Fruit fly (Drosophila melanogaster) whole organism, embryonic: ENCODE measurements around the gene CG33124.
A peak's percentile ranks its signal among the peaks of the same experiment; 100 is the strongest.

Experiments used
- ATbp ChIP-seq: fragments of 200-800 bp; sonication (Bioruptor generic); optimal IDR thresholded peaks from 2 replicates; lab custom pipeline; 2017; ENCODE audit warnings: missing biosample characterization, mild to moderate bottlenecking, missing genetic modification characterization, missing genetic modification reagents
- B-H1 ChIP-seq: fragments of 200-800 bp; sonication (Bioruptor generic); IDR thresholded peaks from 3 replicates; pipeline ENCODE4 v1.3.6; 2022; ENCODE audit warnings: missing biosample characterization, missing genetic modification characterization
- Bgb ChIP-seq: fragments of 200-800 bp; sonication (Bioruptor generic); IDR thresholded peaks from 2 replicates; pipeline ENCODE4 v1.3.6; 2022; ENCODE audit warnings: missing biosample characterization, missing genetic modification characterization; ENCODE audit not compliant: partially characterized antibody
- CG10267 ChIP-seq: fragments of 200-800 bp; sonication (Bioruptor generic); optimal IDR thresholded peaks from 2 replicates; lab custom pipeline; 2018; ENCODE audit warnings: missing biosample characterization, mild to moderate bottlenecking, missing genetic modification characterization, moderate library complexity
- CG10543 ChIP-seq: fragments of 200-800 bp; sonication (Bioruptor generic); optimal IDR thresholded peaks from 3 replicates; lab custom pipeline; 2017; ENCODE audit warnings: missing biosample characterization, mild to moderate bottlenecking, missing genetic modification characterization, moderate library complexity
- CG11696 ChIP-seq: fragments of 200-800 bp; sonication (Bioruptor generic); IDR thresholded peaks from 2 replicates; pipeline ENCODE4 v1.3.6; 2022; ENCODE audit warnings: missing biosample characterization, missing genetic modification characterization
- CG12071 ChIP-seq: fragments of 200-800 bp; sonication (Bioruptor generic); optimal IDR thresholded peaks from 3 replicates; lab custom pipeline; 2018; ENCODE audit warnings: missing biosample characterization, mild to moderate bottlenecking, missing genetic modification characterization
- CG12391 ChIP-seq: fragments of 200-800 bp; sonication (Bioruptor generic); optimal IDR thresholded peaks from 3 replicates; lab custom pipeline; 2018; ENCODE audit warnings: missing biosample characterization, mild to moderate bottlenecking, missing genetic modification characterization, moderate library complexity
- CG12659 ChIP-seq: fragments of 200-800 bp; sonication (Bioruptor generic); optimal IDR thresholded peaks from 3 replicates; lab custom pipeline; 2017; ENCODE audit warnings: mild to moderate bottlenecking, missing biosample characterization, missing genetic modification reagents, missing genetic modification characterization
- CG14441 ChIP-seq: fragments of 200-800 bp; sonication (Bioruptor generic); IDR thresholded peaks from 2 replicates; pipeline ENCODE4 v1.3.6; 2022; ENCODE audit warnings: missing biosample characterization, missing genetic modification characterization
- CG18619 ChIP-seq: fragments of 200-800 bp; sonication (Bioruptor generic); optimal IDR thresholded peaks from 3 replicates; lab custom pipeline; 2017; ENCODE audit warnings: missing biosample characterization, mild to moderate bottlenecking, missing genetic modification characterization
- CG3407 ChIP-seq: fragments of 200-800 bp; sonication (Bioruptor generic); optimal IDR thresholded peaks from 2 replicates; lab custom pipeline; 2018; ENCODE audit warnings: missing biosample characterization, mild to moderate bottlenecking, missing genetic modification characterization
- CG4424 ChIP-seq: fragments of 200-800 bp; sonication (Bioruptor generic); optimal IDR thresholded peaks from 3 replicates; lab custom pipeline; 2016; ENCODE audit warnings: missing biosample characterization, missing genetic modification characterization
- CG4707 ChIP-seq: fragments of 200-800 bp; sonication (Bioruptor generic); optimal IDR thresholded peaks from 2 replicates; lab custom pipeline; 2018; ENCODE audit warnings: missing biosample characterization, mild to moderate bottlenecking, missing genetic modification characterization, moderate library complexity
- CG5245 ChIP-seq: fragments of 200-800 bp; sonication (Bioruptor generic); optimal IDR thresholded peaks from 3 replicates; lab custom pipeline; 2016; ENCODE audit warnings: missing biosample characterization, missing genetic modification characterization
- CG9817 ChIP-seq: fragments of 200-800 bp; sonication (Bioruptor generic); optimal IDR thresholded peaks from 2 replicates; lab custom pipeline; 2018; ENCODE audit warnings: missing biosample characterization, mild to moderate bottlenecking, missing genetic modification characterization, moderate library complexity
- Dbx ChIP-seq: fragments of 200-800 bp; sonication (Bioruptor generic); IDR thresholded peaks from 3 replicates; pipeline ENCODE4 v1.3.6; 2022; ENCODE audit warnings: missing biosample characterization, missing genetic modification characterization
- Drgx ChIP-seq: fragments of 200-800 bp; sonication (Bioruptor generic); IDR thresholded peaks from 2 replicates; pipeline ENCODE4 v1.3.6; 2022; ENCODE audit warnings: missing biosample characterization, missing genetic modification characterization
- E2f1 ChIP-seq: fragments of 200-800 bp; sonication (Bioruptor generic); IDR thresholded peaks from 2 replicates; pipeline ENCODE4 v1.3.6; 2022; ENCODE audit warnings: missing biosample characterization, missing genetic modification characterization
- GATAe ChIP-seq: fragments of 200-800 bp; sonication (Bioruptor generic); conservative IDR thresholded peaks from 2 replicates; pipeline ENCODE4 v1.3.6; 2022; ENCODE audit warnings: missing biosample characterization, missing genetic modification characterization
- HLHmδ ChIP-seq: fragments of 200-800 bp; sonication (Bioruptor generic); optimal IDR thresholded peaks from 2 replicates; lab custom pipeline; 2018; ENCODE audit warnings: missing biosample characterization, mild to moderate bottlenecking, missing genetic modification characterization, moderate library complexity
- Hsf ChIP-seq: fragments of 200-800 bp; sonication (Bioruptor generic); optimal IDR thresholded peaks from 3 replicates; lab custom pipeline; 2016; ENCODE audit warnings: missing biosample characterization, missing genetic modification characterization
- Sin3A ChIP-seq: fragments of >200 bp; optimal IDR thresholded peaks from 2 replicates; lab custom pipeline; 2018
- Six4 ChIP-seq: fragments of 200-800 bp; sonication (Bioruptor generic); optimal IDR thresholded peaks from 2 replicates; lab custom pipeline; 2016; ENCODE audit warnings: missing biosample characterization, missing genetic modification characterization
- Sry-δ ChIP-seq: fragments of 200-800 bp; sonication (Bioruptor generic); optimal IDR thresholded peaks from 2 replicates; lab custom pipeline; 2016; ENCODE audit warnings: missing biosample characterization, missing genetic modification characterization
- ap ChIP-seq: fragments of 200-800 bp; sonication (Bioruptor generic); IDR thresholded peaks from 2 replicates; pipeline ENCODE4 v1.3.6; 2022; ENCODE audit warnings: missing biosample characterization, missing genetic modification characterization
- ara ChIP-seq: fragments of 200-800 bp; sonication (Bioruptor generic); IDR thresholded peaks from 2 replicates; pipeline ENCODE4 v1.3.6; 2022; ENCODE audit warnings: missing biosample characterization, missing genetic modification characterization
- ase ChIP-seq: fragments of 200-800 bp; sonication (Bioruptor generic); IDR thresholded peaks from 3 replicates; pipeline ENCODE4 v1.3.6; 2022; ENCODE audit warnings: missing biosample characterization, missing genetic modification characterization
- az2 ChIP-seq: fragments of 200-800 bp; sonication (Bioruptor generic); optimal IDR thresholded peaks from 3 replicates; lab custom pipeline; 2016; ENCODE audit warnings: missing biosample characterization, missing genetic modification characterization
- br ChIP-seq: fragments of >200 bp; optimal IDR thresholded peaks from 2 replicates; lab custom pipeline; 2017
- cato ChIP-seq: fragments of 200-800 bp; sonication (Bioruptor generic); optimal IDR thresholded peaks from 2 replicates; lab custom pipeline; 2016; ENCODE audit warnings: missing biosample characterization, missing genetic modification characterization, borderline replicate concordance
- chinmo ChIP-seq: fragments of 200-800 bp; sonication (Bioruptor generic); IDR thresholded peaks from 4 replicates; pipeline ENCODE4 v1.3.6; 2022; ENCODE audit warnings: missing biosample characterization, missing genetic modification characterization; ENCODE audit not compliant: partially characterized antibody
- chn ChIP-seq: fragments of 200-800 bp; sonication (Bioruptor generic); optimal IDR thresholded peaks from 2 replicates; lab custom pipeline; 2016; ENCODE audit warnings: missing biosample characterization, missing genetic modification characterization
- ci ChIP-seq: fragments of 200-800 bp; sonication (Bioruptor generic); IDR thresholded peaks from 3 replicates; pipeline ENCODE4 v1.3.6; 2022; ENCODE audit warnings: missing biosample characterization, missing genetic modification characterization
- cwo ChIP-seq: fragments of 200-800 bp; sonication (Bioruptor generic); optimal IDR thresholded peaks from 3 replicates; lab custom pipeline; 2017; ENCODE audit warnings: missing biosample characterization, missing genetic modification characterization, mild to moderate bottlenecking, moderate library complexity, missing genetic modification reagents
- dpn ChIP-seq, 2 experiments: fragments of 200-800 bp; sonication (Bioruptor generic); optimal IDR thresholded peaks; 3 replicates each; lab custom pipeline; 2016; ENCODE audit warnings: missing biosample characterization in 2 of 2, missing genetic modification characterization in 2 of 2
- fu2 ChIP-seq: fragments of 200-800 bp; sonication (Bioruptor generic); optimal IDR thresholded peaks from 2 replicates; lab custom pipeline; 2016; ENCODE audit warnings: missing biosample characterization, missing genetic modification characterization
- kay ChIP-seq: fragments of 200-800 bp; sonication (Bioruptor generic); optimal IDR thresholded peaks from 2 replicates; lab custom pipeline; 2016; ENCODE audit warnings: missing biosample characterization, missing genetic modification characterization
- lov ChIP-seq, 2 experiments: fragments of 200-800 bp in 1 of 2; fragments of >200 bp in 1 of 2; sonication (Bioruptor generic) in 1 of 2; IDR thresholded peaks in 1 of 2; optimal IDR thresholded peaks in 1 of 2; 2 replicates in 1 of 2; 3 replicates in 1 of 2; pipeline versions ENCODE4 v1.3.6 to Lab custom; 2017 to 2022; ENCODE audit warnings: missing biosample characterization in 1 of 2, missing genetic modification characterization in 1 of 2
- nau ChIP-seq: fragments of 200-800 bp; sonication (Bioruptor generic); optimal IDR thresholded peaks from 3 replicates; lab custom pipeline; 2017; ENCODE audit warnings: missing biosample characterization, mild to moderate bottlenecking, missing genetic modification characterization, missing genetic modification reagents
- org-1 ChIP-seq: fragments of 200-800 bp; sonication (Bioruptor generic); optimal IDR thresholded peaks from 2 replicates; lab custom pipeline; 2017; ENCODE audit warnings: missing biosample characterization, missing genetic modification characterization
- p53 ChIP-seq: fragments of 200-800 bp; sonication (Bioruptor generic); optimal IDR thresholded peaks from 2 replicates; lab custom pipeline; 2016; ENCODE audit warnings: missing biosample characterization, missing genetic modification characterization
- sens ChIP-seq: fragments of 200-800 bp; sonication (Bioruptor generic); peaks from one replicate; lab custom pipeline; 2016; ENCODE audit warnings: missing biosample characterization, missing genetic modification characterization
- so ChIP-seq: fragments of 200-800 bp; sonication (Bioruptor generic); IDR thresholded peaks from 3 replicates; pipeline ENCODE4 v1.3.6; 2022; ENCODE audit warnings: missing biosample characterization, missing genetic modification characterization
- tgo ChIP-seq: fragments of 200-800 bp; sonication (Bioruptor generic); IDR thresholded peaks from 3 replicates; pipeline ENCODE4 v1.3.6; 2022; ENCODE audit warnings: missing biosample characterization, missing genetic modification characterization
- tll ChIP-seq, 2 experiments: fragments of 200-800 bp in 1 of 2; fragments of >200 bp in 1 of 2; sonication (Bioruptor generic) in 1 of 2; optimal IDR thresholded peaks; 2 replicates each; lab custom pipeline; 2017 to 2019; ENCODE audit warnings: missing biosample characterization in 2 of 2, missing genetic modification characterization in 2 of 2, mild to moderate bottlenecking in 1 of 2, moderate library complexity in 1 of 2
- twi ChIP-seq: fragments of 200-800 bp; optimal IDR thresholded peaks from 2 replicates; lab custom pipeline; 2019; ENCODE audit warnings: missing biosample characterization, mild to moderate bottlenecking, missing genetic modification characterization, moderate library complexity
- tx ChIP-seq: fragments of 200-800 bp; sonication (Bioruptor generic); optimal IDR thresholded peaks from 2 replicates; lab custom pipeline; 2016; ENCODE audit warnings: missing biosample characterization, missing genetic modification characterization
- zf30C ChIP-seq: fragments of 200-800 bp; sonication (Bioruptor generic); optimal IDR thresholded peaks from 3 replicates; lab custom pipeline; 2018; ENCODE audit warnings: missing biosample characterization, mild to moderate bottlenecking, missing genetic modification characterization

The CG33124 gene

DNA sequence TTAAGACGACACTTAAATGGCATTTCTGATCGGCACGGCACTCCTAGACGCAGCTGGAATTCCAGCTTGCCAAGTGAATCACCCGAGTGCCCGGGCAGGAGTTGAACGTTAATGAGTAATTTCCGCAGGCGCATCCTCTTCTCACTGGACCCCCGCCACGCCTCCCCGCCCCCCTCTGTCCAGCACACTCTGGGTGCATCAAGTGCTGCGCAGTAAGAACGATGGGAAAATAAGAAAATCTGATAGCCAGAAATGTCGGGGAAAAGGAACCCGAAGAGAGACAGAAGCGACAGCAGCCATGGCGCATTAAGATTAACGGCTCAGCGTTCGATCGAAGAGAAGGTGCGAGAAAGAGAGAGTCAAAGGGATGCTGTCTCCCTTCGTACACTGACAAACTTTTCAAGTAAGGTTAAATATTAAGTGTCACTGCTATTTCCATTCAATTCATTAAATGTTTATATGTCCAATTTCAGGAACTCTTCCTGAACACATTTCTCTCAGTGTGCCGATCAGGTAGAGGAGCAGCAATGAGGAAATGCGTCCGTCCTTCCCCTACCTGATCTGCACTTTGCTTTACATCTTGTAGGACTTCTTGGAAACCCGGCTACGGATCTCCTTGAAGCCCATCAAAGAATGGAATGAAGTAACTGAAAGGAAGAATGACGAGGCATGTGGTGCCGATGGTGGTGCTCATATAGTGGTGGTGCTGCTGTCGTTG lies 44.2 kb downstream of the CG33124 start (continued):
- TF ChIP-seq E2f1 (GFP tag; lab: Robert Waterston, UW): peak; percentile 43; the same call in 1 of the 2 replicates
- TF ChIP-seq chn (GFP tag; lab: Kevin White, UChicago): peak; percentile 68
- TF ChIP-seq zf30C (GFP tag; lab: Kevin White, UChicago): peak; percentile 100
- no peak; the same call in 1 of the 2 replicates for TF ChIP-seq ap (GFP tag; lab: Robert Waterston, UW)
- TF ChIP-seq CG4424: peak; percentile 77
- TF ChIP-seq Hsf (GFP tag; lab: Kevin White, UChicago): peak; percentile 56
- TF ChIP-seq nau (GFP tag; lab: Kevin White, UChicago): no peak
- TF ChIP-seq CG14441 (GFP tag; lab: Robert Waterston, UW): no peak
- TF ChIP-seq tx (GFP tag; lab: Kevin White, UChicago): peak; percentile 44
- TF ChIP-seq Drgx (GFP tag; lab: Robert Waterston, UW): peak; percentile 75
- peak; percentile 10 for TF ChIP-seq CG3407 (GFP tag; lab: Kevin White, UChicago)
- TF ChIP-seq cato: peak; percentile 9
- TF ChIP-seq CG4707: peak; percentile 15
- TF ChIP-seq CG9817 (tag; lab: Kevin White, UChicago): no peak
- peak; percentile 48 for TF ChIP-seq kay (GFP tag; lab: Kevin White, UChicago)
- TF ChIP-seq cwo (GFP tag; lab: Kevin White, UChicago): no peak
- TF ChIP-seq tll (GFP tag; optimal IDR thresholded peaks at IDR 0.05; lab: Kevin White, UChicago): peak; percentile 40 to 99
- peak; percentile 51 for TF ChIP-seq p53 (GFP tag; lab: Kevin White, UChicago)
- peak; percentile 18 for TF ChIP-seq ATbp (GFP tag; lab: Kevin White, UChicago)
- TF ChIP-seq fu2: no peak
- TF ChIP-seq ci (GFP tag; lab: Robert Waterston, UW): 0 out of 3 replicates have a peak, but pooled peaks have one; percentile 13
- TF ChIP-seq CG18619: peak; percentile 29
- TF ChIP-seq Six4 (GFP tag; lab: Kevin White, UChicago): peak; percentile 60
- TF ChIP-seq CG12391 (tag; lab: Kevin White, UChicago): peak; percentile 74
- peak; percentile 80 for TF ChIP-seq CG10267
- peak; percentile 89 for TF ChIP-seq twi (tag; lab: Kevin White, UChicago)
- no peak for TF ChIP-seq chinmo
- TF ChIP-seq tgo: no peak; the same call in 2 of the 3 replicates
- TF ChIP-seq CG11696 (GFP tag; lab: Robert Waterston, UW): no peak
- TF ChIP-seq lov (optimal IDR thresholded peaks at IDR 0.05; lab: Kevin White, UChicago): no peak
- TF ChIP-seq lov (GFP tag; IDR thresholded peaks at IDR 0.05; lab: Robert Waterston, UW): peak; percentile 83; the same call in 2 of the 3 replicates
- peak; percentile 21 for TF ChIP-seq Sry-δ
- TF ChIP-seq B-H1 (GFP tag; lab: Robert Waterston, UW): no peak
- TF ChIP-seq ara (GFP tag; lab: Robert Waterston, UW): peak; percentile 92
- peak; percentile 44 to 62 for TF ChIP-seq dpn (GFP tag; optimal IDR thresholded peaks at IDR 0.05; lab: Kevin White, UChicago)
- no peak for TF ChIP-seq Dbx (GFP tag; lab: Robert Waterston, UW)
- TF ChIP-seq so (GFP tag; lab: Robert Waterston, UW): 0 out of 3 replicates have a peak, but pooled peaks have one; percentile 55
- TF ChIP-seq sens (GFP tag; lab: Kevin White, UChicago): peak; percentile 95
- no peak for TF ChIP-seq CG12071 (GFP tag; lab: Kevin White, UChicago)
- TF ChIP-seq br: no peak
- TF ChIP-seq Bgb (GFP tag; lab: Robert Waterston, UW): no peak
- peak; percentile 58 for TF ChIP-seq org-1 (GFP tag; lab: Kevin White, UChicago)
- no peak for TF ChIP-seq CG10543
- TF ChIP-seq az2: peak; percentile 68
- TF ChIP-seq Sin3A (lab: Kevin White, UChicago): no peak
- TF ChIP-seq HLHmδ: no peak
- peak; percentile 50 for TF ChIP-seq CG5245 (GFP tag; lab: Kevin White, UChicago)
- peak; percentile 19; the same call in 1 of the 3 replicates for TF ChIP-seq ase (GFP tag; lab: Robert Waterston, UW)
- no peak for TF ChIP-seq GATAe (GFP tag; lab: Robert Waterston, UW)
- TF ChIP-seq CG12659 (GFP tag; lab: Kevin White, UChicago): no peak
